Worm (Caenorhabditis elegans) whole organism, L2 larva: ENCODE results near the gene bcat-1.

Experiments used
- Y55F3AM.14 ChIP-seq: fragments of 200-800 bp; sonication (Bioruptor generic); optimal IDR thresholded peaks from 2 replicates; lab custom pipeline; 2018; ENCODE audit warnings: mild to moderate bottlenecking, missing genetic modification characterization, missing compliant biosample characterization
- ZK546.5 ChIP-seq: sonication (generic microtip); optimal IDR thresholded peaks from 2 replicates; lab custom pipeline; 2017; ENCODE audit warnings: missing biosample characterization, missing genetic modification characterization
- aly-2 ChIP-seq: fragments of 150-350 bp; optimal IDR thresholded peaks from 2 replicates; lab custom pipeline; 2014; ENCODE audit warnings: missing biosample characterization, missing genetic modification characterization
- ama-1 ChIP-seq: fragments of 150-350 bp; optimal IDR thresholded peaks from 2 replicates; lab custom pipeline; 2018; ENCODE audit warnings: inconsistent platforms
- ceh-82 ChIP-seq: fragments of 150-350 bp; optimal IDR thresholded peaks from 2 replicates; lab custom pipeline; 2014; ENCODE audit warnings: missing biosample characterization, missing genetic modification characterization
- fos-1 ChIP-seq: fragments of 150-350 bp; optimal IDR thresholded peaks from 2 replicates; lab custom pipeline; 2014; ENCODE audit warnings: missing biosample characterization, missing genetic modification characterization
- lin-39 ChIP-seq: fragments of 150-350 bp; optimal IDR thresholded peaks from 2 replicates; lab custom pipeline; 2014; ENCODE audit warnings: missing biosample characterization, missing genetic modification reagents, missing genetic modification characterization
- nhr-12 ChIP-seq: fragments of 150-350 bp; optimal IDR thresholded peaks from 2 replicates; lab custom pipeline; 2014; ENCODE audit warnings: missing biosample characterization, missing genetic modification characterization
- nhr-77 ChIP-seq: fragments of 150-350 bp; optimal IDR thresholded peaks from 2 replicates; lab custom pipeline; 2014; ENCODE audit warnings: missing biosample characterization, missing genetic modification characterization
- unc-39 ChIP-seq: fragments of 150-350 bp; optimal IDR thresholded peaks from 2 replicates; lab custom pipeline; 2014; ENCODE audit warnings: missing biosample characterization, missing genetic modification characterization
- unc-55 ChIP-seq: fragments of 150-350 bp; sonication (generic microtip); optimal IDR thresholded peaks from 3 replicates; lab custom pipeline; 2014; ENCODE audit warnings: missing biosample characterization, missing genetic modification reagents, missing genetic modification characterization
- ztf-11 ChIP-seq: sonication (generic microtip); optimal IDR thresholded peaks from 2 replicates; lab custom pipeline; 2017; ENCODE audit warnings: missing biosample characterization, missing genetic modification characterization

- TF ChIP-seq unc-55 (GFP tag; lab: Kevin White, UChicago), result peak; percentile 76
- no peak for TF ChIP-seq ZK546.5 (tag; lab: Kevin White, UChicago)
- no peak for TF ChIP-seq ama-1 (lab: Kevin White, UChicago)
- TF ChIP-seq nhr-77, result no peak
- no peak for TF ChIP-seq lin-39 (tag; lab: Kevin White, UChicago)
- no peak for TF ChIP-seq unc-39 (tag; lab: Kevin White, UChicago)
- no peak for TF ChIP-seq ztf-11
- TF ChIP-seq nhr-12, result no peak
- no peak for TF ChIP-seq ceh-82 (tag; lab: Kevin White, UChicago)
- no peak for TF ChIP-seq fos-1
- no peak for TF ChIP-seq Y55F3AM.14 (GFP tag; lab: Kevin White, UChicago)
- no peak for TF ChIP-seq aly-2 (tag; lab: Kevin White, UChicago)
Observed at ce11 chrX:12899140-12899888, 22.0 kb downstream of the bcat-1 start.
